Fruit fly (Drosophila melanogaster) whole organism, embryonic: ENCODE data around the gene CG14036.
A peak's percentile ranks its signal among the peaks of the same experiment; 100 is the strongest.

Experiments
- Ada2b ChIP-seq: fragments of 200-800 bp; sonication (Bioruptor generic); IDR thresholded peaks from 2 replicates; pipeline ENCODE4 v1.3.6; 2022; ENCODE audit warnings: missing biosample characterization, missing genetic modification characterization
- Aef1 ChIP-seq: fragments of 200-800 bp; sonication (Bioruptor generic); IDR thresholded peaks from 3 replicates; pipeline ENCODE4 v1.3.6; 2022; ENCODE audit warnings: missing biosample characterization, missing genetic modification characterization
- BEAF-32 ChIP-seq: fragments of 200-800 bp; sonication (Bioruptor generic); optimal IDR thresholded peaks from 3 replicates; lab custom pipeline; 2017; ENCODE audit warnings: missing biosample characterization, missing genetic modification characterization, mild to moderate bottlenecking, moderate library complexity, missing genetic modification reagents
- CG11398 ChIP-seq: fragments of 200-800 bp; sonication (Bioruptor generic); optimal IDR thresholded peaks from 2 replicates; lab custom pipeline; 2016; ENCODE audit warnings: missing biosample characterization, missing genetic modification characterization
- CG12104 ChIP-seq: fragments of 200-800 bp; sonication (Bioruptor generic); optimal IDR thresholded peaks from 3 replicates; lab custom pipeline; 2016; ENCODE audit warnings: missing biosample characterization, missing genetic modification characterization
- CG1233 ChIP-seq: fragments of 200-800 bp; sonication (Bioruptor generic); optimal IDR thresholded peaks from 4 replicates; lab custom pipeline; 2018; ENCODE audit warnings: missing biosample characterization, mild to moderate bottlenecking, missing genetic modification characterization
- CG13296 ChIP-seq: fragments of 200-800 bp; sonication (Bioruptor generic); optimal IDR thresholded peaks from 3 replicates; lab custom pipeline; 2018; ENCODE audit warnings: missing biosample characterization, mild to moderate bottlenecking, missing genetic modification characterization
- CG14710 ChIP-seq: fragments of 200-800 bp; sonication (Bioruptor generic); optimal IDR thresholded peaks from 3 replicates; lab custom pipeline; 2019; ENCODE audit warnings: missing biosample characterization, mild to moderate bottlenecking, missing genetic modification characterization, moderate library complexity
- CG15696 ChIP-seq: fragments of 200-800 bp; sonication (Bioruptor generic); optimal IDR thresholded peaks from 2 replicates; lab custom pipeline; 2019; ENCODE audit warnings: missing biosample characterization, mild to moderate bottlenecking, missing genetic modification characterization, moderate library complexity
- CG1647 ChIP-seq: fragments of 200-800 bp; sonication (Bioruptor generic); optimal IDR thresholded peaks from 3 replicates; lab custom pipeline; 2016; ENCODE audit warnings: missing biosample characterization, missing genetic modification characterization
- CG16813 ChIP-seq: fragments of 200-800 bp; sonication (Bioruptor generic); IDR thresholded peaks from 3 replicates; pipeline ENCODE4 v1.3.6; 2022; ENCODE audit warnings: missing biosample characterization, missing genetic modification characterization; ENCODE audit not compliant: partially characterized antibody
- CG17361 ChIP-seq: fragments of 200-800 bp; sonication (Bioruptor generic); IDR thresholded peaks from 3 replicates; pipeline ENCODE4 v1.3.6; 2022; ENCODE audit warnings: missing biosample characterization, missing genetic modification characterization
- CG17568 ChIP-seq: fragments of 200-800 bp; sonication (Bioruptor generic); optimal IDR thresholded peaks from 2 replicates; lab custom pipeline; 2018; ENCODE audit warnings: missing biosample characterization, mild to moderate bottlenecking, missing genetic modification characterization, moderate library complexity
- CG2120 ChIP-seq: fragments of 200-800 bp; sonication (Bioruptor generic); optimal IDR thresholded peaks from 3 replicates; lab custom pipeline; 2016; ENCODE audit warnings: missing biosample characterization, missing genetic modification characterization
- CG2875 ChIP-seq: fragments of 200-800 bp; sonication (Bioruptor generic); optimal IDR thresholded peaks from 2 replicates; lab custom pipeline; 2017; ENCODE audit warnings: missing biosample characterization, mild to moderate bottlenecking, missing genetic modification characterization, missing genetic modification reagents
- CG30431 ChIP-seq: fragments of 200-800 bp; sonication (Bioruptor generic); optimal IDR thresholded peaks from 2 replicates; lab custom pipeline; 2017; ENCODE audit warnings: missing biosample characterization, missing genetic modification characterization
- CG33213 ChIP-seq: fragments of 200-800 bp; sonication (Bioruptor generic); optimal IDR thresholded peaks from 3 replicates; lab custom pipeline; 2016; ENCODE audit warnings: missing biosample characterization, missing genetic modification characterization
- CG34224 ChIP-seq: fragments of 200-800 bp; sonication (Bioruptor generic); IDR thresholded peaks from 3 replicates; pipeline ENCODE4 v1.3.6; 2022; ENCODE audit warnings: missing biosample characterization, missing genetic modification characterization; ENCODE audit not compliant: partially characterized antibody
- CG4360 ChIP-seq: fragments of 200-800 bp; sonication (Bioruptor generic); IDR thresholded peaks from 2 replicates; pipeline ENCODE4 v1.3.6; 2022; ENCODE audit warnings: missing biosample characterization, missing genetic modification characterization
- CG4730 ChIP-seq: fragments of 200-800 bp; sonication (Bioruptor generic); IDR thresholded peaks from 2 replicates; pipeline ENCODE4 v1.3.6; 2022; ENCODE audit warnings: missing biosample characterization, missing genetic modification characterization
- CG6272 ChIP-seq: fragments of 200-800 bp; sonication (Bioruptor generic); IDR thresholded peaks from 2 replicates; pipeline ENCODE4 v1.3.6; 2022; ENCODE audit warnings: missing biosample characterization, missing genetic modification characterization
- CG6854 ChIP-seq: fragments of 200-800 bp; sonication (Bioruptor generic); optimal IDR thresholded peaks from 3 replicates; lab custom pipeline; 2017; ENCODE audit warnings: missing biosample characterization, mild to moderate bottlenecking, missing genetic modification characterization
- CG7987 ChIP-seq: fragments of 200-800 bp; sonication (Bioruptor generic); optimal IDR thresholded peaks from 2 replicates; lab custom pipeline; 2018; ENCODE audit warnings: missing biosample characterization, mild to moderate bottlenecking, missing genetic modification characterization, moderate library complexity
- CG8388 ChIP-seq: fragments of 200-800 bp; sonication (Bioruptor generic); optimal IDR thresholded peaks from 2 replicates; lab custom pipeline; 2019; ENCODE audit warnings: missing biosample characterization, mild to moderate bottlenecking, missing genetic modification characterization, moderate library complexity
- CG9437 ChIP-seq: fragments of 200-800 bp; sonication (Bioruptor generic); optimal IDR thresholded peaks from 2 replicates; lab custom pipeline; 2018; ENCODE audit warnings: missing biosample characterization, mild to moderate bottlenecking, missing genetic modification characterization
- CkIIα-i1 ChIP-seq: fragments of 200-800 bp; sonication (Bioruptor generic); IDR thresholded peaks from 2 replicates; pipeline ENCODE4 v1.3.6; 2022; ENCODE audit warnings: missing biosample characterization, missing genetic modification characterization
- Dfd ChIP-seq, 2 experiments: fragments of >200 bp; optimal IDR thresholded peaks; 2 replicates each; lab custom pipeline; 2017; ENCODE audit warnings: missing biosample characterization in 2 of 2, missing genetic modification characterization in 2 of 2
- E2f2 ChIP-seq: fragments of 200-800 bp; sonication (Bioruptor generic); IDR thresholded peaks from 2 replicates; pipeline ENCODE4 v1.3.6; 2022; ENCODE audit warnings: missing biosample characterization, missing genetic modification characterization
- Hr3 ChIP-seq: fragments of 200-800 bp; sonication (Bioruptor generic); optimal IDR thresholded peaks from 3 replicates; lab custom pipeline; 2016; ENCODE audit warnings: missing biosample characterization, missing genetic modification characterization
- Mrtf ChIP-seq: fragments of 200-800 bp; sonication (Bioruptor generic); IDR thresholded peaks from 3 replicates; pipeline ENCODE4 v1.3.6; 2022; ENCODE audit warnings: missing biosample characterization, missing genetic modification characterization
- Nf-YA ChIP-seq: fragments of 200-800 bp; sonication (Bioruptor generic); IDR thresholded peaks from 2 replicates; pipeline ENCODE4 v1.3.6; 2022; ENCODE audit warnings: missing biosample characterization, missing genetic modification characterization
- PHDP ChIP-seq: fragments of 200-800 bp; sonication (Bioruptor generic); optimal IDR thresholded peaks from 3 replicates; lab custom pipeline; 2018; ENCODE audit warnings: missing biosample characterization, mild to moderate bottlenecking, missing genetic modification characterization, moderate library complexity
- Spps ChIP-seq: fragments of 200-800 bp; sonication (Bioruptor generic); optimal IDR thresholded peaks from 2 replicates; lab custom pipeline; 2018; ENCODE audit warnings: missing biosample characterization, mild to moderate bottlenecking, missing genetic modification characterization
- Usf ChIP-seq: fragments of 200-800 bp; sonication (Bioruptor generic); optimal IDR thresholded peaks from 2 replicates; lab custom pipeline; 2017; ENCODE audit warnings: missing genotype, missing biosample characterization, missing genetic modification characterization
- al ChIP-seq: fragments of 200-800 bp; sonication (Bioruptor generic); IDR thresholded peaks from 2 replicates; pipeline ENCODE4 v1.3.6; 2022; ENCODE audit warnings: missing biosample characterization, missing genetic modification characterization
- cas ChIP-seq: fragments of 200-800 bp; sonication (Bioruptor generic); IDR thresholded peaks from 2 replicates; pipeline ENCODE4 v1.3.6; 2022; ENCODE audit warnings: missing biosample characterization, missing genetic modification characterization
- ci ChIP-seq: fragments of 200-800 bp; sonication (Bioruptor generic); IDR thresholded peaks from 3 replicates; pipeline ENCODE4 v1.3.6; 2022; ENCODE audit warnings: missing biosample characterization, missing genetic modification characterization
- corto ChIP-seq: fragments of 200-800 bp; sonication (Bioruptor generic); optimal IDR thresholded peaks from 2 replicates; lab custom pipeline; 2016; ENCODE audit warnings: missing biosample characterization, mild to moderate bottlenecking, missing genetic modification characterization, moderate library complexity
- danr ChIP-seq: fragments of 200-800 bp; sonication (Bioruptor generic); IDR thresholded peaks from 2 replicates; pipeline ENCODE4 v1.3.6; 2022; ENCODE audit warnings: missing biosample characterization, missing genetic modification characterization
- emc ChIP-seq: fragments of 200-800 bp; sonication (Bioruptor generic); optimal IDR thresholded peaks from 2 replicates; lab custom pipeline; 2016; ENCODE audit warnings: missing biosample characterization, missing genetic modification characterization
- fd102C ChIP-seq: fragments of 200-800 bp; sonication (Bioruptor generic); optimal IDR thresholded peaks from 2 replicates; lab custom pipeline; 2018; ENCODE audit warnings: missing biosample characterization, mild to moderate bottlenecking, missing genetic modification characterization, moderate library complexity
- gsb ChIP-seq: fragments of 200-800 bp; sonication (Bioruptor generic); IDR thresholded peaks from 2 replicates; pipeline ENCODE4 v1.3.6; 2022; ENCODE audit warnings: missing biosample characterization, missing genetic modification characterization
- odd ChIP-seq: fragments of 200-800 bp; sonication (Bioruptor generic); optimal IDR thresholded peaks from 2 replicates; lab custom pipeline; 2017; ENCODE audit warnings: missing biosample characterization, mild to moderate bottlenecking, missing genetic modification characterization
- pan ChIP-seq, 4 experiments: fragments of >200 bp in 3 of 4; fragments of 200-800 bp in 1 of 4; sonication (Bioruptor generic) in 1 of 4; optimal IDR thresholded peaks in 3 of 4; IDR thresholded peaks in 1 of 4; 2 replicates each; pipeline versions ENCODE4 v1.3.6 to Lab custom; 2017 to 2022; ENCODE audit warnings: missing biosample characterization in 2 of 4, missing genetic modification characterization in 2 of 4, mixed read lengths in 1 of 4
- pho ChIP-seq: fragments of 200-800 bp; sonication (Bioruptor generic); optimal IDR thresholded peaks from 2 replicates; lab custom pipeline; 2016; ENCODE audit warnings: missing biosample characterization, missing genetic modification characterization
- psq ChIP-seq: fragments of 200-800 bp; sonication (Bioruptor generic); optimal IDR thresholded peaks from 2 replicates; lab custom pipeline; 2017; ENCODE audit warnings: missing biosample characterization, missing genetic modification characterization
- sens-2 ChIP-seq: fragments of 200-800 bp; sonication (Bioruptor generic); IDR thresholded peaks from 2 replicates; pipeline ENCODE4 v1.3.6; 2022; ENCODE audit warnings: missing biosample characterization, missing genetic modification characterization
- shn ChIP-seq: fragments of 200-800 bp; sonication (Bioruptor generic); optimal IDR thresholded peaks from 3 replicates; lab custom pipeline; 2016; ENCODE audit warnings: missing biosample characterization, missing genetic modification characterization
- tgo ChIP-seq: fragments of 200-800 bp; sonication (Bioruptor generic); IDR thresholded peaks from 3 replicates; pipeline ENCODE4 v1.3.6; 2022; ENCODE audit warnings: missing biosample characterization, missing genetic modification characterization
- tin ChIP-seq: fragments of 200-800 bp; sonication (Bioruptor generic); optimal IDR thresholded peaks from 3 replicates; lab custom pipeline; 2016; ENCODE audit warnings: missing biosample characterization, missing genetic modification characterization
- toy ChIP-seq: fragments of 200-800 bp; sonication (Bioruptor generic); IDR thresholded peaks from 2 replicates; pipeline ENCODE4 v1.3.6; 2022; ENCODE audit warnings: missing biosample characterization, missing genetic modification characterization
- zfh2 ChIP-seq: fragments of 200-800 bp; sonication (Bioruptor generic); optimal IDR thresholded peaks from 2 replicates; lab custom pipeline; 2016; ENCODE audit warnings: missing biosample characterization, missing genetic modification characterization

Gene CG14036

DNA sequence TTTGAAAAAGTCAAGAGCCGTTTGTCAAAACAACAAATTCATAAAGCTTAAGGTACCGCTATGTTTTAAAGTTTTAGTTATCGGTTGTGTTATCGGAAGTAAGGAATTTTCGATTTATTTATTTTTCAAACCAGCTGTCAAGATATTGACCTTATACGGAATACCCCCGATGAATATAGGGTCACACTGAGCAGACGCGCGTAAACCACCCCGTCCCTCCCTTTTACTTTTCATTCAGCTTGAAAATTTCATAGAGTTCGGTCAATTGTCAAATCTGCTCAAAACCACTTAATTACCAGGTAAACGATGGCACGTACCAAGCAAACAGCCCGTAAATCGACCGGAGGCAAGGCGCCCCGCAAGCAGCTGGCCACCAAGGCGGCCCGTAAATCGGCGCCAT lies at the start of gene CG14036, which contains the start of gene His3.3A (continued):
- TF ChIP-seq pho (peak; percentile 21), CG12104 (GFP tag; lab: Kevin White, UChicago) (no peak), Ada2b (GFP tag; lab: Robert Waterston, UW) (no peak), PHDP (tag; lab: Kevin White, UChicago) (peak; percentile 4), CG2120 (peak; percentile 46), cas (no peak), toy (GFP tag; lab: Robert Waterston, UW) (no peak), Hr3 (GFP tag; lab: Kevin White, UChicago) (no peak), ci (GFP tag; lab: Robert Waterston, UW) (peak; percentile 58; the same call in 1 of the 3 replicates), al (GFP tag; lab: Robert Waterston, UW) (no peak), CG2875 (no peak), CG6272 (GFP tag; lab: Robert Waterston, UW) (no peak), CG8388 (GFP tag; lab: Kevin White, UChicago) (no peak), gsb (GFP tag; lab: Robert Waterston, UW) (0 out of 2 replicates have a peak, but pooled peaks have one; percentile 32), CG4730 (GFP tag; lab: Robert Waterston, UW) (no peak), CG7987 (GFP tag; lab: Kevin White, UChicago) (peak; percentile 27), corto (no peak), CG1647 (no peak), E2f2 (GFP tag; lab: Robert Waterston, UW) (peak; percentile 91), CG4360 (no peak), danr (GFP tag; lab: Robert Waterston, UW) (no peak), Usf (GFP tag; lab: Kevin White, UChicago) (no peak), CG30431 (GFP tag; lab: Kevin White, UChicago) (no peak), Dfd (GFP tag; optimal IDR thresholded peaks at IDR 0.05; lab: Kevin White, UChicago) (no peak), Nf-YA (GFP tag; lab: Robert Waterston, UW) (no peak), Aef1 (no peak), CG17361 (GFP tag; lab: Robert Waterston, UW) (peak; percentile 40; the same call in 1 of the 3 replicates), shn (GFP tag; lab: Kevin White, UChicago) (peak; percentile 21), pan (optimal IDR thresholded peaks at IDR 0.05; lab: Kevin White, UChicago) (no peak), pan (GFP tag; optimal IDR thresholded peaks at IDR 0.05 in 1 of 2, IDR thresholded peaks at IDR 0.05 in 1 of 2) (peak in 1 of 2 experiments; percentile 36), BEAF-32 (GFP tag; lab: Kevin White, UChicago) (peak; percentile 59), zfh2 (GFP tag; lab: Kevin White, UChicago) (no peak), Mrtf (GFP tag; lab: Robert Waterston, UW) (no peak), tgo (GFP tag; lab: Robert Waterston, UW) (no peak), CG16813 (GFP tag; lab: Robert Waterston, UW) (peak; percentile 69), CG14710 (tag; lab: Kevin White, UChicago) (peak; percentile 97), tin (GFP tag; lab: Kevin White, UChicago) (no peak), CG1233 (GFP tag; lab: Kevin White, UChicago) (no peak), Spps (peak; percentile 1), CkIIα-i1 (no peak), CG17568 (GFP tag; lab: Kevin White, UChicago) (no peak), emc (GFP tag; lab: Kevin White, UChicago) (no peak), psq (GFP tag; lab: Kevin White, UChicago) (no peak), CG15696 (tag; lab: Kevin White, UChicago) (peak; percentile 21), CG13296 (GFP tag; lab: Kevin White, UChicago) (no peak), fd102C (GFP tag; lab: Kevin White, UChicago) (no peak), CG34224 (GFP tag; lab: Robert Waterston, UW) (peak; percentile 80), CG6854 (GFP tag; lab: Kevin White, UChicago) (no peak), CG9437 (GFP tag; lab: Kevin White, UChicago) (no peak), CG33213 (GFP tag; lab: Kevin White, UChicago) (no peak), CG11398 (GFP tag; lab: Kevin White, UChicago) (no peak), odd (GFP tag; lab: Kevin White, UChicago) (no peak), sens-2 (GFP tag; lab: Robert Waterston, UW) (no peak)
